Fruit fly (Drosophila melanogaster): ENCODE results near the gene kmg.

The kmg gene

dm6 chr2L:13160227-13160626 lies at the start of gene kmg:
TSS of gene kmg (plus strand) at chr2L:13160527.
- TF ChIP-seq Ets98B (GFP tag; IDR thresholded peaks at IDR 0.05) (no peak), Snoo (tag; optimal IDR thresholded peaks at IDR 0.05) (no peak), CG34367 (tag; optimal IDR thresholded peaks at IDR 0.05) (no peak), rn (GFP tag; IDR thresholded peaks at IDR 0.05) (no peak), EcR (GFP tag; optimal IDR thresholded peaks at IDR 0.05) (no peak), CG9948 (tag; optimal IDR thresholded peaks at IDR 0.05) (no peak), Pif1A (GFP tag; optimal IDR thresholded peaks at IDR 0.05) (no peak), gl (tag; optimal IDR thresholded peaks at IDR 0.05) (no peak), CG4496 (GFP tag; IDR thresholded peaks at IDR 0.05) (no peak), CG12605 (GFP tag; IDR thresholded peaks at IDR 0.05) (no peak), CG32121 (GFP tag; IDR thresholded peaks at IDR 0.05) (no peak), CG17806 (tag; optimal IDR thresholded peaks at IDR 0.05) (no peak), CG10348 (GFP tag; IDR thresholded peaks at IDR 0.05) (no peak), CG8159 (tag; optimal IDR thresholded peaks at IDR 0.05) (no peak), CG14655 (GFP tag; optimal IDR thresholded peaks at IDR 0.05) (no peak), D1 (tag; optimal IDR thresholded peaks at IDR 0.05) (no peak), CG13204 (GFP tag; optimal IDR thresholded peaks at IDR 0.05) (no peak), CG8301 (tag; optimal IDR thresholded peaks at IDR 0.05) (no peak), fd96Ca (GFP tag; IDR thresholded peaks at IDR 0.05) (no peak)

- TF ChIP-seq gl (tag; optimal IDR thresholded peaks at IDR 0.05) (no peak), CG32121 (GFP tag; IDR thresholded peaks at IDR 0.05) (no peak), CG10348 (GFP tag; IDR thresholded peaks at IDR 0.05) (no peak), CG13204 (GFP tag; optimal IDR thresholded peaks at IDR 0.05) (no peak), CG8301 (tag; optimal IDR thresholded peaks at IDR 0.05) (no peak), fd96Ca (GFP tag; IDR thresholded peaks at IDR 0.05) (no peak), Snoo (tag; optimal IDR thresholded peaks at IDR 0.05) (no peak), CG34367 (tag; optimal IDR thresholded peaks at IDR 0.05) (no peak), rn (GFP tag; IDR thresholded peaks at IDR 0.05) (no peak), CG12605 (GFP tag; IDR thresholded peaks at IDR 0.05) (no peak), EcR (GFP tag; optimal IDR thresholded peaks at IDR 0.05) (no peak), Pif1B (GFP tag; optimal IDR thresholded peaks at IDR 0.05) (no peak), CG8159 (tag; optimal IDR thresholded peaks at IDR 0.05) (no peak), CG9948 (tag; optimal IDR thresholded peaks at IDR 0.05) (no peak), CG14655 (GFP tag; optimal IDR thresholded peaks at IDR 0.05) (no peak)
Measured at dm6 chr2L:13113580-13113979, 46.7 kb upstream of the kmg start.

dm6 chr2L:13116738-13117137 lies 43.6 kb upstream of the kmg start:
- TF ChIP-seq CG32121 (GFP tag; IDR thresholded peaks at IDR 0.05) (peak; percentile 52; the same call in 1 of the 2 replicates), Pif1A (GFP tag; optimal IDR thresholded peaks at IDR 0.05) (no peak), CG4496 (GFP tag; IDR thresholded peaks at IDR 0.05) (no peak)

dm6 chr2L:13119034-13119433 lies 41.3 kb upstream of the kmg start, which contains the start of the genes CG44198 and CG43050:
TSS of gene CG44198 (minus strand) at chr2L:13119134.
TSS of gene CG43050 (plus strand) at chr2L:13119294.
- TF ChIP-seq rn (GFP tag; IDR thresholded peaks at IDR 0.05) (no peak), CG8301 (tag; optimal IDR thresholded peaks at IDR 0.05) (no peak), CG12605 (GFP tag; IDR thresholded peaks at IDR 0.05) (no peak), Snoo (tag; optimal IDR thresholded peaks at IDR 0.05) (no peak), Pif1A (GFP tag; optimal IDR thresholded peaks at IDR 0.05) (no peak), CG34367 (tag; optimal IDR thresholded peaks at IDR 0.05) (no peak)

dm6 chr2L:13122526-13122925 lies 37.8 kb upstream of the kmg start:
- TF ChIP-seq fd96Ca (GFP tag; IDR thresholded peaks at IDR 0.05) (no peak), EcR (GFP tag; optimal IDR thresholded peaks at IDR 0.05) (peak; percentile 14), Pif1A (GFP tag; optimal IDR thresholded peaks at IDR 0.05) (peak; percentile 20), CG9948 (tag; optimal IDR thresholded peaks at IDR 0.05) (no peak), CG14655 (GFP tag; optimal IDR thresholded peaks at IDR 0.05) (peak; percentile 14), CG32121 (GFP tag; IDR thresholded peaks at IDR 0.05) (no peak), D1 (tag; optimal IDR thresholded peaks at IDR 0.05) (no peak), Ets98B (GFP tag; IDR thresholded peaks at IDR 0.05) (no peak), CG8159 (tag; optimal IDR thresholded peaks at IDR 0.05) (peak; percentile 32), CG34367 (tag; optimal IDR thresholded peaks at IDR 0.05) (peak; percentile 41), CG12605 (GFP tag; IDR thresholded peaks at IDR 0.05) (no peak), CG15710 (tag; optimal IDR thresholded peaks at IDR 0.05) (no peak), CG10348 (GFP tag; IDR thresholded peaks at IDR 0.05) (no peak), gl (tag; optimal IDR thresholded peaks at IDR 0.05) (peak; percentile 63), CG4496 (GFP tag; IDR thresholded peaks at IDR 0.05) (no peak), rn (GFP tag; IDR thresholded peaks at IDR 0.05) (no peak), Snoo (tag; optimal IDR thresholded peaks at IDR 0.05) (no peak), Pif1B (GFP tag; optimal IDR thresholded peaks at IDR 0.05) (no peak), CG8301 (tag; optimal IDR thresholded peaks at IDR 0.05) (no peak), CG17806 (tag; optimal IDR thresholded peaks at IDR 0.05) (peak; percentile 27), CG13204 (GFP tag; optimal IDR thresholded peaks at IDR 0.05) (peak; percentile 59)

dm6 chr2L:13130291-13130690 lies 30.0 kb upstream of the kmg start, which contains the start of gene CG5122:
TSS of gene CG5122 (plus strand) at chr2L:13130591.
- TF ChIP-seq CG4496 (GFP tag; IDR thresholded peaks at IDR 0.05) (no peak), CG17806 (tag; optimal IDR thresholded peaks at IDR 0.05) (no peak), CG32121 (GFP tag; IDR thresholded peaks at IDR 0.05) (no peak), CG8159 (tag; optimal IDR thresholded peaks at IDR 0.05) (no peak), CG12605 (GFP tag; IDR thresholded peaks at IDR 0.05) (no peak), CG10348 (GFP tag; IDR thresholded peaks at IDR 0.05) (no peak), CG34367 (tag; optimal IDR thresholded peaks at IDR 0.05) (no peak), D1 (tag; optimal IDR thresholded peaks at IDR 0.05) (no peak), CG15710 (tag; optimal IDR thresholded peaks at IDR 0.05) (no peak), Pif1A (GFP tag; optimal IDR thresholded peaks at IDR 0.05) (no peak), CG14655 (GFP tag; optimal IDR thresholded peaks at IDR 0.05) (no peak), CG13204 (GFP tag; optimal IDR thresholded peaks at IDR 0.05) (no peak), gl (tag; optimal IDR thresholded peaks at IDR 0.05) (no peak), Ets98B (GFP tag; IDR thresholded peaks at IDR 0.05) (no peak), fd96Ca (GFP tag; IDR thresholded peaks at IDR 0.05) (no peak)

Measured in whole organism, pupa.